Fruit fly (Drosophila melanogaster): ENCODE results near the gene side-IV.

DNA sequence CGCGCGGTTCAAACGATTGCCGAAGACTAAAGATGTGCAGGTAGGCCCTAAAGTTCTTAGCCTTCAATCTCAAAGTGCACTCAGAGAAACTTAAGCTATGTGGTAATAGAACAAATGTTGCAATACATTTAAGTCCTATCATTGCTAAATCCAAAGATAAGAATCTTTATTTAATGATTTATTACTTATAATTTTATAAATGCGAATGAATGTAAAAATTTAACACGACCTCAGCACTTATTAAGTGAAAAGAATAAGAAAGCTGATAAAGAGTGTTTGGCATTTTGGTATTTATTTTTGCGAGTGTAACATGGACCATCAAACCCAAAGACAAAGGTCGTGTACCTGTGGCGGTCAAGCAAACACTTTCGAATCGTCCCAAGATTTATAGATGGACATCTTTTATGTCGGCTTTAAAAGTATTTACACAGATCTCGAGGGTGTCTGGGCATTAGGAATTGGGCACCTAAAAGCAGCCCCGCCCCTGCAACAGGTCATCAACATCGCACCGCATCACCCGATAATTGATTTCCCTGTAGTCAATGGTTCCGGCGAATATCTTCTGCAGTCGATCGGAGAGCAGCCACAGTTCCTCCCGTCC is 45.4 kb upstream of the side-IV start, which contains the start of gene yellow-e3:
- no peak for TF ChIP-seq h (optimal IDR thresholded peaks at IDR 0.05)
- TF ChIP-seq ttk (optimal IDR thresholded peaks at IDR 0.05): no peak
- TF ChIP-seq Myc (optimal IDR thresholded peaks at IDR 0.05): no peak
- TF ChIP-seq Sin3A (optimal IDR thresholded peaks at IDR 0.05): no peak

Data from Kc167 (cell line).